Worm (Caenorhabditis elegans) whole organism, early embryonic: ENCODE data around the gene C45B2.6.

Experiments
- flt-1 ChIP-seq: fragments of 200-800 bp; sonication (Bioruptor generic); IDR thresholded peaks from 2 replicates; pipeline ENCODE4 v1.3.6; 2022; ENCODE audit warnings: missing genetic modification characterization, missing compliant biosample characterization
- pes-1 ChIP-seq: fragments of 200-800 bp; sonication (Bioruptor generic); IDR thresholded peaks from 2 replicates; pipeline ENCODE4 v1.3.6; 2022; ENCODE audit warnings: missing genetic modification reagents, missing genetic modification characterization, missing compliant biosample characterization

DNA sequence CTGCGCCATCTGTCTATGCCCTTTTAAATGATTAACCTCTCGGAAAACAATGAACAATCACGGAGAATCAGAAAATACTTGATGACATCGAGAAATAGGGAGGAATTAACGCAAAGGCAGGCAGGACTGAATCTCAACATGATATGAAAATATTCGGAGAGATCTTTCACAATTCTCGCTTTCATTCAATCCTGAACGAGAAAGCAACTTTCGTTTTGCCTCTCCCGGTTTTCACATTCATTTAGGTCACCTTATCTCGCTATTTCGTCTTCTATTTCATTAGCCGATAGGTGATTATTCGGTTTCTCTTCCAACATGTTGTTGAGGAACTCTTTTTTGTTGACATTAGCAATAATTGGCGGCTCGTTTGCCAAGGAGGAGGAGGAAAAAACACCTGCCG, 48.4 kb upstream of the C45B2.6 start:
- no peak for TF ChIP-seq flt-1
- TF ChIP-seq pes-1 (GFP tag; lab: Robert Waterston, UW): no peak
